Fruit fly (Drosophila melanogaster): ENCODE results near the gene CG13086.

- TF ChIP-seq CG15710 (tag; optimal IDR thresholded peaks at IDR 0.05) (no peak), CG12605 (GFP tag; IDR thresholded peaks at IDR 0.05) (no peak), CG14655 (GFP tag; optimal IDR thresholded peaks at IDR 0.05) (no peak), CG8159 (tag; optimal IDR thresholded peaks at IDR 0.05) (no peak), CG9948 (tag; optimal IDR thresholded peaks at IDR 0.05) (no peak)
Measured at dm6 chr2L:19411966-19412365, 47.8 kb downstream of the CG13086 start.
